Fruit fly (Drosophila melanogaster): ENCODE measurements around the gene mew.

Gene mew

DNA sequence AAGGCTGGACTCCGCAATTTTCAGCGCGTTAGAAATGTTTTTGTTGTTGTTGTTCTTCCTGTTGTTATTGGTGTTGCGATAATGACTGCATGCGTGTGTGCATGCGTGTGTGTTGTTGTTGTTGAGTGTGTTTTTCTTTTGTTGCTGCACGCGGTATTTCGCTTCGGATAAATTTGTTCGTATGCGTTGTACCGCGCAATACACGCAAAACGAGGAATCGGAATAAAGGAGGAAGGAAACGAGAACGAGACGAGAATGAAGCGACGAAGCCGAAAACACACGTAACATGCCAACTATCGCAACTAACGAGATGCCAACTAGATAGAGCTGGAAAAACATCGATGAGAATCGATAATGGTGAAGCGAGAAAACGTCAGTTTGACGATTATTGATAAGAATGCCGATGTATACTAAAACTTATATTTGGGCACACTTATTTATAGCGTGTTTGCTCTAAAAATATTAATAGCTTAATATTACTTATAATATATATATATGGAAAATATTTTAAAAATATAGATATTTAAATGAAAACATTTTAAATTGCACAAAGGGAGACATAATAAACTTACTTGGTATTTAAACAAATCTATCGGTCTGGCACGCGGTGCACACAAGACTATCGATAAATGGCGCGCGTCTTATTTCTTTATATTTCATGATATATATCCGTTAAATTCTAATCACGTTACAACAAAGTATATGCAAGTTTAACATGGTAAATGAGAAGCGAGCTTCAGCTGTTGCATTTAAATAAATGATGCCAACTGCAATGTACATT, 46.7 kb downstream of the mew start, which contains the start of gene sno (continued):
- TF ChIP-seq GATAe (GFP tag; conservative IDR thresholded peaks at IDR 0.05): no peak
- TF ChIP-seq otp (GFP tag; IDR thresholded peaks at IDR 0.05): no peak
- TF ChIP-seq PHDP (tag; optimal IDR thresholded peaks at IDR 0.05): no peak
- no peak for TF ChIP-seq fd3F (GFP tag; optimal IDR thresholded peaks at IDR 0.05)
- no peak for TF ChIP-seq CG1832 (GFP tag; optimal IDR thresholded peaks at IDR 0.05)
- TF ChIP-seq tna (GFP tag; IDR thresholded peaks at IDR 0.05; ENCODE audit: partially characterized antibody): peak; percentile 67
- no peak for TF ChIP-seq slp2 (GFP tag; optimal IDR thresholded peaks at IDR 0.05)
- no peak for TF ChIP-seq CG1024 (GFP tag; IDR thresholded peaks at IDR 0.05)
- no peak for TF ChIP-seq chif (GFP tag; optimal IDR thresholded peaks at IDR 0.05)
- TF ChIP-seq CG8924 (tag; optimal IDR thresholded peaks at IDR 0.05): peak; percentile 30
- TF ChIP-seq H15 (GFP tag; IDR thresholded peaks at IDR 0.05): no peak
- TF ChIP-seq nerfin-2 (GFP tag; IDR thresholded peaks at IDR 0.05; ENCODE audit: partially characterized antibody): peak; percentile 70
- TF ChIP-seq CG8359 (GFP tag; optimal IDR thresholded peaks at IDR 0.05; ENCODE audit: borderline replicate concordance): no peak
- TF ChIP-seq CG13894 (tag; optimal IDR thresholded peaks at IDR 0.05): no peak
- TF ChIP-seq CG17328 (GFP tag; IDR thresholded peaks at IDR 0.05): peak; percentile 10; the same call in 1 of the 2 replicates
- no peak for TF ChIP-seq Hmr (GFP tag; optimal IDR thresholded peaks at IDR 0.05)
- no peak for TF ChIP-seq CG12391 (tag; optimal IDR thresholded peaks at IDR 0.05)
- no peak for TF ChIP-seq CG13296 (GFP tag; optimal IDR thresholded peaks at IDR 0.05)
- peak; percentile 72; the same call in 2 of the 3 replicates for TF ChIP-seq hb (GFP tag; IDR thresholded peaks at IDR 0.05; ENCODE audit: partially characterized antibody)
- no peak for TF ChIP-seq CkIIα-i1 (GFP tag; IDR thresholded peaks at IDR 0.05)
- TF ChIP-seq CG7928 (GFP tag; optimal IDR thresholded peaks at IDR 0.05): no peak
- no peak for TF ChIP-seq HHEX (GFP tag; optimal IDR thresholded peaks at IDR 0.05)
- no peak for TF ChIP-seq C15 (GFP tag; IDR thresholded peaks at IDR 0.05)
- peak; percentile 64 for TF ChIP-seq Med (GFP tag)
- no peak for TF ChIP-seq CG10462 (GFP tag; optimal IDR thresholded peaks at IDR 0.05)
- no peak for TF ChIP-seq pb (GFP tag; optimal IDR thresholded peaks at IDR 0.05)
- TF ChIP-seq sim (GFP tag; IDR thresholded peaks at IDR 0.05): no peak
- TF ChIP-seq CG8388 (GFP tag; optimal IDR thresholded peaks at IDR 0.05): no peak
- TF ChIP-seq CG31365 (tag; optimal IDR thresholded peaks at IDR 0.05): no peak
- TF ChIP-seq gsb (GFP tag; IDR thresholded peaks at IDR 0.05): no peak
- no peak for TF ChIP-seq CG11504 (tag; optimal IDR thresholded peaks at IDR 0.05)
- no peak for TF ChIP-seq shn (GFP tag; optimal IDR thresholded peaks at IDR 0.05)
- TF ChIP-seq CG9932 (GFP tag; IDR thresholded peaks at IDR 0.05): peak; percentile 52
- TF ChIP-seq vfl (GFP tag; optimal IDR thresholded peaks at IDR 0.05): no peak
- no peak for TF ChIP-seq CG2678 (tag; optimal IDR thresholded peaks at IDR 0.05)
- TF ChIP-seq CG3407 (GFP tag; optimal IDR thresholded peaks at IDR 0.05): no peak
- TF ChIP-seq CG4617 (GFP tag; optimal IDR thresholded peaks at IDR 0.05; ENCODE audit: borderline replicate concordance): peak; percentile 56
- no peak for TF ChIP-seq tio (GFP tag; optimal IDR thresholded peaks at IDR 0.05)
- TF ChIP-seq CG14965 (GFP tag; optimal IDR thresholded peaks at IDR 0.05; ENCODE audit: borderline replicate concordance): no peak
- no peak for TF ChIP-seq MBD-R2 (GFP tag; IDR thresholded peaks at IDR 0.05)
- TF ChIP-seq BtbVII (GFP tag; optimal IDR thresholded peaks at IDR 0.05): no peak
- no peak for TF ChIP-seq CG17186 (GFP tag; optimal IDR thresholded peaks at IDR 0.05)
- no peak for TF ChIP-seq bigmax (GFP tag; optimal IDR thresholded peaks at IDR 0.05)
- TF ChIP-seq Awh (GFP tag; IDR thresholded peaks at IDR 0.05): no peak
- no peak for TF ChIP-seq al (GFP tag; IDR thresholded peaks at IDR 0.05)
- no peak for TF ChIP-seq corto (GFP tag; optimal IDR thresholded peaks at IDR 0.05)
- no peak for TF ChIP-seq CG10209 (GFP tag; optimal IDR thresholded peaks at IDR 0.05)
- no peak for TF ChIP-seq CoRest (tag; optimal IDR thresholded peaks at IDR 0.05)
- peak; percentile 33 for TF ChIP-seq gfzf (GFP tag; optimal IDR thresholded peaks at IDR 0.05)
